Fruit fly (Drosophila melanogaster): ENCODE data around the gene CG32985.

DNA sequence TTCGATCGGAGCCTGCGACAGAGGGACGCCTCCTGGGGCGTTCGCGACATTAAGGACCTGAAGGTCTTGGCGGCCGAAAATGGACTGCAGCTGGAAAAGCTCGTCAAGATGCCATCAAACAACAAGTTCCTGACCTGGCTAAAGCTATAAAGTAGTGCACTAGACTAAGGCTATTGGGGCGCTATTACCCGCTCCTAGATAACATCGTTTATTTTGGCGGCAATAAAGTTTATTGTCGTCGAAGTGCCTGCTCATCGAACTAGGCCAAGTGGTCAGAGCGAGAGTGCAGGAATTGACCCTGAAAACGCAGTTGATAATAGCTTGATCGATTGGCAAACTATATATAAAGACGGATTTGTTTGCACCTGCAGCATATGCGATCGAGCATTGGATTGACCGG lies 35.9 kb downstream of the CG32985 start, which contains the start of gene Try29F:
- TF ChIP-seq CTCF (optimal IDR thresholded peaks at IDR 0.05) (no peak), CG8478 (optimal IDR thresholded peaks at IDR 0.05) (no peak)

Data from S2 (cell line).